Worm (Caenorhabditis elegans) whole organism, L1 larva: ENCODE results near the gene natc-1.

Source experiments
- C04F5.9 ChIP-seq: sonication (generic microtip); optimal IDR thresholded peaks from 2 replicates; lab custom pipeline; 2016; ENCODE audit warnings: missing genetic modification characterization, missing compliant biosample characterization
- Y116A8C.19 ChIP-seq: sonication (generic microtip); optimal IDR thresholded peaks from 2 replicates; lab custom pipeline; 2016; ENCODE audit warnings: missing compliant biosample characterization, missing genetic modification characterization, borderline replicate concordance
- aha-1 ChIP-seq: fragments of 150-350 bp; optimal IDR thresholded peaks from 2 replicates; lab custom pipeline; 2014; ENCODE audit warnings: missing biosample characterization, missing genetic modification characterization
- ceh-82 ChIP-seq, 3 experiments: fragments of 150-350 bp in 1 of 3; sonication (generic microtip) in 2 of 3; optimal IDR thresholded peaks; 2 replicates each; lab custom pipeline; 2014 to 2017; ENCODE audit warnings: missing biosample characterization in 3 of 3, missing genetic modification characterization in 3 of 3
- ceh-88 ChIP-seq: fragments of 200-800 bp; sonication (Bioruptor generic); IDR thresholded peaks from 2 replicates; pipeline ENCODE4 v1.3.6; 2022; ENCODE audit warnings: missing genetic modification characterization, missing compliant biosample characterization
- ceh-90 ChIP-seq: sonication (generic microtip); optimal IDR thresholded peaks from 2 replicates; lab custom pipeline; 2016; ENCODE audit warnings: missing genetic modification characterization, missing compliant biosample characterization
- ces-1 ChIP-seq: fragments of 150-350 bp; optimal IDR thresholded peaks from 2 replicates; lab custom pipeline; 2014; ENCODE audit warnings: missing biosample characterization, missing genetic modification reagents, missing genetic modification characterization
- dpl-1 ChIP-seq, 3 experiments: fragments of 150-350 bp in 2 of 3; sonication (generic microtip) in 1 of 3; optimal IDR thresholded peaks; 2 replicates each; lab custom pipeline; 2014 to 2017; ENCODE audit warnings: missing biosample characterization in 3 of 3, missing genetic modification characterization in 3 of 3, missing genetic modification reagents in 3 of 3
- efl-1 ChIP-seq, 4 experiments: fragments of 150-350 bp; optimal IDR thresholded peaks in 3 of 4; peaks in 1 of 4; 1 replicate in 1 of 4; 2 replicates in 3 of 4; lab custom pipeline; 2014; ENCODE audit warnings: missing biosample characterization in 2 of 4, missing genetic modification characterization in 2 of 4, missing genetic modification reagents in 2 of 4
- efl-3 ChIP-seq: fragments of 200-800 bp; sonication (Bioruptor generic); optimal IDR thresholded peaks from 2 replicates; lab custom pipeline; 2018; ENCODE audit warnings: mild to moderate bottlenecking, missing genetic modification characterization, missing compliant biosample characterization
- egl-13 ChIP-seq: sonication (generic microtip); optimal IDR thresholded peaks from 2 replicates; lab custom pipeline; 2016; ENCODE audit warnings: missing genotype, missing genetic modification reagents, missing genetic modification characterization, missing compliant biosample characterization
- elt-2 ChIP-seq: sonication (generic microtip); optimal IDR thresholded peaks from 2 replicates; lab custom pipeline; 2016; ENCODE audit warnings: missing genetic modification characterization, mild to moderate bottlenecking, inconsistent platforms, missing compliant biosample characterization, missing genetic modification reagents
- elt-3 ChIP-seq, 6 experiments: fragments of 150-350 bp in 1 of 6; sonication (generic microtip); optimal IDR thresholded peaks; 2 replicates each; lab custom pipeline; 2017 to 2018; ENCODE audit warnings: missing biosample characterization in 6 of 6, missing genetic modification characterization in 6 of 6, inconsistent platforms in 1 of 6
- fkh-4 ChIP-seq: sonication (generic microtip); optimal IDR thresholded peaks from 2 replicates; lab custom pipeline; 2016; ENCODE audit warnings: missing compliant biosample characterization, missing genetic modification characterization, borderline replicate concordance
- fkh-8 ChIP-seq: sonication (generic microtip); optimal IDR thresholded peaks from 2 replicates; lab custom pipeline; 2016; ENCODE audit warnings: mild to moderate bottlenecking, missing genetic modification characterization, missing compliant biosample characterization
- fos-1 ChIP-seq: fragments of 150-350 bp; optimal IDR thresholded peaks from 2 replicates; lab custom pipeline; 2014; ENCODE audit warnings: missing biosample characterization, missing genetic modification characterization
- grh-1 ChIP-seq: fragments of 200-800 bp; sonication (Bioruptor generic); IDR thresholded peaks from 2 replicates; pipeline ENCODE4 v1.3.6; 2022; ENCODE audit warnings: missing genetic modification reagents, missing genetic modification characterization, missing compliant biosample characterization
- hlh-17 ChIP-seq: fragments of 200-800 bp; sonication (Bioruptor generic); optimal IDR thresholded peaks from 2 replicates; lab custom pipeline; 2018; ENCODE audit warnings: missing genetic modification characterization, mild to moderate bottlenecking, missing compliant biosample characterization, moderate library complexity, borderline replicate concordance
- hlh-4 ChIP-seq: sonication (generic microtip); optimal IDR thresholded peaks from 2 replicates; lab custom pipeline; 2016; ENCODE audit warnings: mild to moderate bottlenecking, missing genetic modification characterization, missing compliant biosample characterization
- isw-1 ChIP-seq: fragments of 200-800 bp; sonication (Bioruptor generic); IDR thresholded peaks from 2 replicates; pipeline ENCODE4 v1.3.6; 2022; ENCODE audit warnings: missing genetic modification characterization, missing compliant biosample characterization
- jun-1 ChIP-seq: fragments of 150-350 bp; optimal IDR thresholded peaks from 2 replicates; lab custom pipeline; 2014; ENCODE audit warnings: missing biosample characterization, missing genetic modification reagents, missing genetic modification characterization
- lin-14 ChIP-seq: fragments of 200-800 bp; sonication (Bioruptor generic); optimal IDR thresholded peaks from 2 replicates; lab custom pipeline; 2018; ENCODE audit warnings: mild to moderate bottlenecking, missing genetic modification characterization, moderate library complexity, missing compliant biosample characterization
- lin-15B ChIP-seq: fragments of 150-350 bp; sonication (generic microtip); optimal IDR thresholded peaks from 3 replicates; lab custom pipeline; 2014; ENCODE audit warnings: missing biosample characterization, missing genetic modification characterization
- lin-39 ChIP-seq: fragments of 150-350 bp; optimal IDR thresholded peaks from 2 replicates; lab custom pipeline; 2014; ENCODE audit warnings: missing biosample characterization, missing genetic modification reagents, missing genetic modification characterization
- lir-3 ChIP-seq: sonication (generic microtip); optimal IDR thresholded peaks from 2 replicates; lab custom pipeline; 2016; ENCODE audit warnings: mild to moderate bottlenecking, missing genetic modification characterization, moderate library complexity, missing compliant biosample characterization; ENCODE audit not compliant: poor library complexity
- mef-2 ChIP-seq: fragments of 150-350 bp; optimal IDR thresholded peaks from 2 replicates; lab custom pipeline; 2014; ENCODE audit warnings: missing biosample characterization, missing genetic modification characterization
- mep-1 ChIP-seq: fragments of 150-350 bp; optimal IDR thresholded peaks from 2 replicates; lab custom pipeline; 2014; ENCODE audit warnings: missing biosample characterization, missing genetic modification characterization
- nhr-12 ChIP-seq: sonication (generic microtip); optimal IDR thresholded peaks from 2 replicates; lab custom pipeline; 2017; ENCODE audit warnings: missing biosample characterization, missing genetic modification characterization
- nhr-71 ChIP-seq: sonication (generic microtip); optimal IDR thresholded peaks from 2 replicates; lab custom pipeline; 2016; ENCODE audit warnings: mild to moderate bottlenecking, missing genetic modification characterization, moderate library complexity, missing compliant biosample characterization
- nhr-77 ChIP-seq: fragments of 150-350 bp; optimal IDR thresholded peaks from 2 replicates; lab custom pipeline; 2014; ENCODE audit warnings: missing biosample characterization, missing genetic modification characterization
- nhr-85 ChIP-seq: sonication (generic microtip); peaks from one replicate; lab custom pipeline; 2016; ENCODE audit warnings: missing genetic modification characterization, inconsistent platforms, missing compliant biosample characterization
- nhr-90 ChIP-seq: sonication (generic microtip); optimal IDR thresholded peaks from 2 replicates; lab custom pipeline; 2016; ENCODE audit warnings: mild to moderate bottlenecking, missing genetic modification characterization, missing compliant biosample characterization; ENCODE audit not compliant: poor library complexity
- pag-3 ChIP-seq: sonication (generic microtip); optimal IDR thresholded peaks from 2 replicates; lab custom pipeline; 2017; ENCODE audit warnings: missing genetic modification characterization, mild to moderate bottlenecking, missing compliant biosample characterization, antibody characterized with exemption, borderline replicate concordance; ENCODE audit not compliant: insufficient read depth
- pqm-1 ChIP-seq: sonication (generic microtip); optimal IDR thresholded peaks from 3 replicates; lab custom pipeline; 2017; ENCODE audit warnings: missing biosample characterization, missing genetic modification characterization
- snpc-4 ChIP-seq: fragments of 150-350 bp; optimal IDR thresholded peaks from 2 replicates; lab custom pipeline; 2014; ENCODE audit warnings: missing biosample characterization, missing genetic modification characterization
- snu-23 ChIP-seq: sonication (generic microtip); optimal IDR thresholded peaks from 2 replicates; lab custom pipeline; 2016; ENCODE audit warnings: missing genetic modification characterization, missing compliant biosample characterization
- sptf-1 ChIP-seq: fragments of 150-350 bp; optimal IDR thresholded peaks from 2 replicates; lab custom pipeline; 2014; ENCODE audit warnings: missing biosample characterization, missing genetic modification characterization
- unc-130 ChIP-seq: fragments of 150-350 bp; optimal IDR thresholded peaks from 2 replicates; lab custom pipeline; 2017; ENCODE audit warnings: missing biosample characterization, missing genetic modification characterization, inconsistent platforms
- unc-62 ChIP-seq: fragments of 150-350 bp; optimal IDR thresholded peaks from 2 replicates; lab custom pipeline; 2014; ENCODE audit warnings: missing biosample characterization, missing genetic modification reagents, missing genetic modification characterization
- unc-86 ChIP-seq: sonication (generic microtip); optimal IDR thresholded peaks from 2 replicates; lab custom pipeline; 2016; ENCODE audit warnings: missing genetic modification characterization, missing compliant biosample characterization
- vab-15 ChIP-seq: sonication (generic microtip); optimal IDR thresholded peaks from 2 replicates; lab custom pipeline; 2017; ENCODE audit warnings: missing genotype, mild to moderate bottlenecking, missing genetic modification characterization, missing compliant biosample characterization
- zag-1 ChIP-seq: fragments of 150-350 bp; optimal IDR thresholded peaks from 2 replicates; lab custom pipeline; 2014; ENCODE audit warnings: missing biosample characterization, missing genetic modification characterization
- zip-4 ChIP-seq: fragments of 200-800 bp; sonication (Bioruptor generic); optimal IDR thresholded peaks from 2 replicates; lab custom pipeline; 2018; ENCODE audit warnings: mild to moderate bottlenecking, missing genetic modification characterization, moderate library complexity, missing compliant biosample characterization

Gene natc-1

DNA sequence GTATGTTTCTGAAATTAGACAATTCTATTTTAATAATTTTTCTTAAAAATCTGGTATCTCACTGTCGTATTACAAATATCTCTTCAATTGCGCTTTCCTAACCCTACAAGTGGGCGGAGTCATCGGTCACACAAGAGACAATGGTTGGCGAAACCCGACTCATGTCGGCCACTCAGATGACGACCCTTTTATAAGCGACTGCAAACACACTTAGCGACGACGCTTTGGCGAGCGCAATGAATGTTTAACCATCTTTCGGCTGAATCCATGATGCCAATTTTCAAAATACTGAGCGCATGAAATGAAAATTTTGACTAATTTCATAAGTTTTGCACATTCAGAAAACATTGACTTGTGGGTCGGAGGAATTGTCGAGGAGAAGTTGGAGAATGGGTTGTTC lies 38.2 kb downstream of the natc-1 start (continued):
- TF ChIP-seq elt-2 (tag; lab: Kevin White, UChicago) (peak; percentile 92), nhr-71 (tag; lab: Kevin White, UChicago) (peak; percentile 94), egl-13 (tag; lab: Kevin White, UChicago) (peak; percentile 89), ceh-82 (tag; optimal IDR thresholded peaks at IDR 0.05; lab: Kevin White, UChicago) (peak; percentile 89 to 98 (median 96)), unc-86 (tag; lab: Kevin White, UChicago) (peak; percentile 89), Y116A8C.19 (tag; lab: Kevin White, UChicago) (peak; percentile 35), lin-39 (peak; percentile 90), fkh-4 (tag; lab: Kevin White, UChicago) (peak; percentile 66), ceh-88 (GFP tag; lab: Robert Waterston, UW) (peak; percentile 85), mep-1 (tag; lab: Kevin White, UChicago) (peak; percentile 93), nhr-85 (peak; percentile 95), lir-3 (tag; lab: Kevin White, UChicago) (peak; percentile 87), unc-130 (tag; lab: Kevin White, UChicago) (peak; percentile 98), nhr-90 (tag; lab: Kevin White, UChicago) (peak; percentile 97), pqm-1 (tag; lab: Kevin White, UChicago) (no peak), vab-15 (tag; lab: Kevin White, UChicago) (peak; percentile 62), mef-2 (tag; lab: Kevin White, UChicago) (peak; percentile 79), nhr-12 (tag; lab: Kevin White, UChicago) (peak; percentile 39), ceh-90 (tag; lab: Kevin White, UChicago) (peak; percentile 59), lin-15B (no peak), unc-62 (GFP tag; lab: Kevin White, UChicago) (peak; percentile 67), lin-14 (GFP tag; lab: Kevin White, UChicago) (peak; percentile 85), fos-1 (peak; percentile 89), grh-1 (GFP tag; lab: Robert Waterston, UW) (peak; percentile 89), jun-1 (peak; percentile 87), sptf-1 (tag; lab: Kevin White, UChicago) (no peak), snpc-4 (tag; lab: Kevin White, UChicago) (peak; percentile 100), efl-3 (GFP tag; lab: Kevin White, UChicago) (peak; percentile 99), dpl-1 (GFP tag; optimal IDR thresholded peaks at IDR 0.05; lab: Kevin White, UChicago) (peak; percentile 39 to 74 (median 72)), nhr-77 (tag; lab: Kevin White, UChicago) (peak; percentile 64), ces-1 (peak; percentile 55), hlh-4 (tag; lab: Kevin White, UChicago) (peak; percentile 25)
- TF ChIP-seq, all 84 proteins: peak for 78

ce11 chrV:8507324-8507723 lies 45.2 kb downstream of the natc-1 start, which contains the start of gene ZK994.6:
Gene ZK994.6 (minus strand): TSS chrV:8507424.
- no peak for TF ChIP-seq efl-1 (optimal IDR thresholded peaks at IDR 0.05; lab: Kevin White, UChicago)
- TF ChIP-seq efl-1 (GFP tag; optimal IDR thresholded peaks at IDR 0.05 in 1 of 2; lab: Kevin White, UChicago), result peak in 1 of 2 experiments; percentile 5
- no peak for TF ChIP-seq zag-1 (tag; lab: Kevin White, UChicago)
- TF ChIP-seq fkh-8 (tag; lab: Kevin White, UChicago), result peak; percentile 41

- no peak for TF ChIP-seq aha-1 (tag; lab: Kevin White, UChicago)
- no peak for TF ChIP-seq lin-39
- TF ChIP-seq zip-4 (GFP tag; lab: Kevin White, UChicago), result no peak
- no peak for TF ChIP-seq lin-14 (GFP tag; lab: Kevin White, UChicago)
- no peak for TF ChIP-seq snu-23 (GFP tag; lab: Kevin White, UChicago)
- TF ChIP-seq isw-1 (GFP tag; lab: Robert Waterston, UW), result no peak
- no peak for TF ChIP-seq C04F5.9
- TF ChIP-seq efl-3 (GFP tag; lab: Kevin White, UChicago), result no peak
- no peak for TF ChIP-seq elt-3 (tag; optimal IDR thresholded peaks at IDR 0.05; lab: Kevin White, UChicago)
- TF ChIP-seq pqm-1 (tag; lab: Kevin White, UChicago), result no peak
- TF ChIP-seq hlh-17, result no peak
- no peak for TF ChIP-seq pag-3 (tag; lab: Kevin White, UChicago)
- TF ChIP-seq nhr-71 (tag; lab: Kevin White, UChicago), result no peak
- no peak for TF ChIP-seq nhr-90 (tag; lab: Kevin White, UChicago)
- TF ChIP-seq, all 84 proteins: peak for 0
Observed at ce11 chrV:8513361-8513760, 51.2 kb downstream of the natc-1 start, which contains the start of gene F45F2.9. Gene F45F2.9 (minus strand): TSS chrV:8513461.
